Fruit fly (Drosophila melanogaster) S2 (cell line): Measurements from ENCODE around the gene Usp32.

Experiments used
- CG8478 ChIP-seq: fragments of >200 bp; optimal IDR thresholded peaks from 2 replicates; lab custom pipeline; 2018
- CTCF ChIP-seq, 2 experiments: fragments of >200 bp; optimal IDR thresholded peaks; 2 replicates each; lab custom pipeline; 2018

The Usp32 gene

dm6 chr3L:19922833-19923745 lies 52.1 kb downstream of the Usp32 start, which contains the start of gene Pfdn6:
Gene Pfdn6, plus strand, starts transcription at chr3L:19923671.
- no peak for TF ChIP-seq CG8478 (lab: Kevin White, UChicago)
- no peak for TF ChIP-seq CTCF (optimal IDR thresholded peaks at IDR 0.05; lab: Kevin White, UChicago)

dm6 chr3L:19924771-19925304 lies 53.9 kb downstream of the Usp32 start, which contains the start of gene Grasp65:
Gene Grasp65, plus strand, starts transcription at chr3L:19924943.
- TF ChIP-seq CG8478 (lab: Kevin White, UChicago) = no peak
- no peak for TF ChIP-seq CTCF (optimal IDR thresholded peaks at IDR 0.05; lab: Kevin White, UChicago)

DNA sequence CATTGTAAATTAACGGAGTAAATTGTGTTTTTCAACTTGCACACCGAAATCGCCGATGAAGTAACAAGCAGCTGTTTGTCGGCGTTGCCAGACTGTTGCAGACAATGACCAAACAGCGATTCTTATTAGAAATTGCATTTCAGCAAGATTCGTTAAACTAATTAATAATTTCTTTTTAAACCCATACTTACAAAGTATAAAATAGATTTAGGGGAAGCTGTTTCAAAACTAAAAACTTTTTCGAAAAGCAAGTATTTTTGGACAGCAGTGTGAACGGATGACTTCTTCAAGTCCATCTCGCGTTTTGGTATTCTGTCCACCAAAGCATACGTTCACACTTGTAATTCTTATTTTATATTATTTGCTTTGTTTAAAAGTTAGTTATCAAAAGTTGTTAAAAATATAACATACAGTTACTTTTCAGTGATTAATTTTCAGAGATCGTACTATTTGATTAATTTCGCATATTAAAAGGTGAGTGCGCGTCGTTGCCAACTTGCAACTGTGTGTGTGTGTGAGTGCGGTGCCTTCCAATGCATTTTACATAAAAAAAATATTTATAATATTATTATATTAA lies 57.6 kb downstream of the Usp32 start, which contains the start of the genes CG8004 and RhoGDI:
CG8004 (minus strand) TSS at position 74 of the 577 bp plus-strand sequence.
RhoGDI (plus strand) TSS at position 309 of the 577 bp plus-strand sequence.
- no peak for TF ChIP-seq CG8478 (lab: Kevin White, UChicago)
- TF ChIP-seq CTCF (optimal IDR thresholded peaks at IDR 0.05; lab: Kevin White, UChicago) = no peak

- TF ChIP-seq CTCF (optimal IDR thresholded peaks at IDR 0.05; lab: Kevin White, UChicago) = no peak
- TF ChIP-seq CG8478 (lab: Kevin White, UChicago) = no peak
Measured at dm6 chr3L:19929051-19929718, 58.2 kb downstream of the Usp32 start.

dm6 chr3L:19929719-19930334 lies 58.9 kb downstream of the Usp32 start:
- TF ChIP-seq CG8478 (lab: Kevin White, UChicago) = no peak
- TF ChIP-seq CTCF (optimal IDR thresholded peaks at IDR 0.05; lab: Kevin White, UChicago) = no peak
